Worm (Caenorhabditis elegans) whole organism, L1 larva: ENCODE data around the gene fbxb-98.

Experiments used
- C16A3.4 ChIP-seq: fragments of 150-350 bp; optimal IDR thresholded peaks from 2 replicates; lab custom pipeline; 2014; ENCODE audit warnings: missing biosample characterization, missing genetic modification characterization
- F16B12.6 ChIP-seq: fragments of 150-350 bp; optimal IDR thresholded peaks from 2 replicates; lab custom pipeline; 2014; ENCODE audit warnings: missing biosample characterization, missing genetic modification characterization
- Y116A8C.19 ChIP-seq: sonication (generic microtip); optimal IDR thresholded peaks from 2 replicates; lab custom pipeline; 2016; ENCODE audit warnings: missing compliant biosample characterization, missing genetic modification characterization, borderline replicate concordance
- aha-1 ChIP-seq: fragments of 150-350 bp; optimal IDR thresholded peaks from 2 replicates; lab custom pipeline; 2014; ENCODE audit warnings: missing biosample characterization, missing genetic modification characterization
- alr-1 ChIP-seq: fragments of 200-800 bp; sonication (Bioruptor generic); optimal IDR thresholded peaks from 2 replicates; lab custom pipeline; 2018; ENCODE audit warnings: borderline replicate concordance, mild to moderate bottlenecking, missing genetic modification characterization, missing compliant biosample characterization
- aly-2 ChIP-seq: fragments of 150-350 bp; optimal IDR thresholded peaks from 2 replicates; lab custom pipeline; 2014; ENCODE audit warnings: missing biosample characterization, missing genetic modification characterization
- ama-1 ChIP-seq: fragments of 150-350 bp; optimal IDR thresholded peaks from 2 replicates; lab custom pipeline; 2014
- ceh-90 ChIP-seq: sonication (generic microtip); optimal IDR thresholded peaks from 2 replicates; lab custom pipeline; 2016; ENCODE audit warnings: missing genetic modification characterization, missing compliant biosample characterization
- ces-1 ChIP-seq: fragments of 150-350 bp; optimal IDR thresholded peaks from 2 replicates; lab custom pipeline; 2014; ENCODE audit warnings: missing biosample characterization, missing genetic modification reagents, missing genetic modification characterization
- efl-1 ChIP-seq, 4 experiments: fragments of 150-350 bp; optimal IDR thresholded peaks in 3 of 4; peaks in 1 of 4; 1 replicate in 1 of 4; 2 replicates in 3 of 4; lab custom pipeline; 2014; ENCODE audit warnings: missing biosample characterization in 2 of 4, missing genetic modification characterization in 2 of 4, missing genetic modification reagents in 2 of 4
- efl-3 ChIP-seq: fragments of 200-800 bp; sonication (Bioruptor generic); optimal IDR thresholded peaks from 2 replicates; lab custom pipeline; 2018; ENCODE audit warnings: mild to moderate bottlenecking, missing genetic modification characterization, missing compliant biosample characterization
- egl-13 ChIP-seq: sonication (generic microtip); optimal IDR thresholded peaks from 2 replicates; lab custom pipeline; 2016; ENCODE audit warnings: missing genotype, missing genetic modification reagents, missing genetic modification characterization, missing compliant biosample characterization
- egl-27 ChIP-seq, 2 experiments: fragments of 150-350 bp in 1 of 2; sonication (generic microtip); optimal IDR thresholded peaks; 3 replicates each; lab custom pipeline; 2017 to 2018; ENCODE audit warnings: missing biosample characterization in 2 of 2, missing genetic modification characterization in 2 of 2, missing genetic modification reagents in 2 of 2
- elt-2 ChIP-seq: sonication (generic microtip); optimal IDR thresholded peaks from 2 replicates; lab custom pipeline; 2016; ENCODE audit warnings: missing genetic modification characterization, mild to moderate bottlenecking, inconsistent platforms, missing compliant biosample characterization, missing genetic modification reagents
- ets-5 ChIP-seq: fragments of 200-800 bp; sonication (Bioruptor generic); IDR thresholded peaks from 2 replicates; pipeline ENCODE4 v1.3.6; 2022; ENCODE audit warnings: missing genetic modification characterization, missing compliant biosample characterization
- fkh-8 ChIP-seq: sonication (generic microtip); optimal IDR thresholded peaks from 2 replicates; lab custom pipeline; 2016; ENCODE audit warnings: mild to moderate bottlenecking, missing genetic modification characterization, missing compliant biosample characterization
- fos-1 ChIP-seq: fragments of 150-350 bp; optimal IDR thresholded peaks from 2 replicates; lab custom pipeline; 2014; ENCODE audit warnings: missing biosample characterization, missing genetic modification characterization
- hlh-4 ChIP-seq: sonication (generic microtip); optimal IDR thresholded peaks from 2 replicates; lab custom pipeline; 2016; ENCODE audit warnings: mild to moderate bottlenecking, missing genetic modification characterization, missing compliant biosample characterization
- irx-1 ChIP-seq: sonication (generic microtip); optimal IDR thresholded peaks from 2 replicates; lab custom pipeline; 2016; ENCODE audit warnings: missing genetic modification characterization, missing compliant biosample characterization
- isw-1 ChIP-seq: fragments of 200-800 bp; sonication (Bioruptor generic); IDR thresholded peaks from 2 replicates; pipeline ENCODE4 v1.3.6; 2022; ENCODE audit warnings: missing genetic modification characterization, missing compliant biosample characterization
- jun-1 ChIP-seq: fragments of 150-350 bp; optimal IDR thresholded peaks from 2 replicates; lab custom pipeline; 2014; ENCODE audit warnings: missing biosample characterization, missing genetic modification reagents, missing genetic modification characterization
- lin-15B ChIP-seq: fragments of 150-350 bp; sonication (generic microtip); optimal IDR thresholded peaks from 3 replicates; lab custom pipeline; 2014; ENCODE audit warnings: missing biosample characterization, missing genetic modification characterization
- lin-35 ChIP-seq, 2 experiments: fragments of 150-350 bp; optimal IDR thresholded peaks; 2 replicates each; lab custom pipeline; 2014; ENCODE audit warnings: missing biosample characterization in 2 of 2, missing genetic modification characterization in 2 of 2, missing genetic modification reagents in 2 of 2
- mab-9 ChIP-seq: fragments of 200-800 bp; sonication (Bioruptor generic); IDR thresholded peaks from 2 replicates; pipeline ENCODE4 v1.3.6; 2022; ENCODE audit warnings: missing genetic modification reagents, missing genetic modification characterization, missing compliant biosample characterization
- mef-2 ChIP-seq: fragments of 150-350 bp; optimal IDR thresholded peaks from 2 replicates; lab custom pipeline; 2014; ENCODE audit warnings: missing biosample characterization, missing genetic modification characterization
- nhr-11 ChIP-seq: fragments of 150-350 bp; optimal IDR thresholded peaks from 2 replicates; lab custom pipeline; 2014; ENCODE audit warnings: missing biosample characterization, missing genetic modification characterization
- nhr-12 ChIP-seq: sonication (generic microtip); optimal IDR thresholded peaks from 2 replicates; lab custom pipeline; 2017; ENCODE audit warnings: missing biosample characterization, missing genetic modification characterization
- nhr-28 ChIP-seq: fragments of 150-350 bp; optimal IDR thresholded peaks from 2 replicates; lab custom pipeline; 2014; ENCODE audit warnings: missing biosample characterization, missing genetic modification characterization
- nhr-71 ChIP-seq: sonication (generic microtip); optimal IDR thresholded peaks from 2 replicates; lab custom pipeline; 2016; ENCODE audit warnings: mild to moderate bottlenecking, missing genetic modification characterization, moderate library complexity, missing compliant biosample characterization
- nhr-76 ChIP-seq: sonication (generic microtip); optimal IDR thresholded peaks from 2 replicates; lab custom pipeline; 2017; ENCODE audit warnings: missing biosample characterization, missing genetic modification characterization
- nhr-77 ChIP-seq: fragments of 150-350 bp; optimal IDR thresholded peaks from 2 replicates; lab custom pipeline; 2014; ENCODE audit warnings: missing biosample characterization, missing genetic modification characterization
- nhr-90 ChIP-seq: sonication (generic microtip); optimal IDR thresholded peaks from 2 replicates; lab custom pipeline; 2016; ENCODE audit warnings: mild to moderate bottlenecking, missing genetic modification characterization, missing compliant biosample characterization; ENCODE audit not compliant: poor library complexity
- pax-3 ChIP-seq: fragments of 200-800 bp; sonication (Bioruptor generic); optimal IDR thresholded peaks from 2 replicates; lab custom pipeline; 2018; ENCODE audit warnings: mild to moderate bottlenecking, missing genetic modification characterization, moderate library complexity, missing compliant biosample characterization
- pqm-1 ChIP-seq: sonication (generic microtip); optimal IDR thresholded peaks from 3 replicates; lab custom pipeline; 2017; ENCODE audit warnings: missing biosample characterization, missing genetic modification characterization
- rnt-1 ChIP-seq: sonication (generic microtip); optimal IDR thresholded peaks from 2 replicates; lab custom pipeline; 2016; ENCODE audit warnings: mild to moderate bottlenecking, missing genetic modification characterization, moderate library complexity, missing compliant biosample characterization
- snpc-4 ChIP-seq: fragments of 150-350 bp; optimal IDR thresholded peaks from 2 replicates; lab custom pipeline; 2014; ENCODE audit warnings: missing biosample characterization, missing genetic modification characterization
- snu-23 ChIP-seq: sonication (generic microtip); optimal IDR thresholded peaks from 2 replicates; lab custom pipeline; 2016; ENCODE audit warnings: missing genetic modification characterization, missing compliant biosample characterization
- sox-4 ChIP-seq: sonication (generic microtip); optimal IDR thresholded peaks from 2 replicates; lab custom pipeline; 2016; ENCODE audit warnings: missing genetic modification characterization, missing compliant biosample characterization
- sup-37 ChIP-seq: fragments of 200-800 bp; sonication (Bioruptor generic); optimal IDR thresholded peaks from 2 replicates; lab custom pipeline; 2018; ENCODE audit warnings: mild to moderate bottlenecking, missing genetic modification characterization, missing compliant biosample characterization
- swsn-7 ChIP-seq: sonication (generic microtip); optimal IDR thresholded peaks from 2 replicates; lab custom pipeline; 2016; ENCODE audit warnings: missing genetic modification characterization, missing compliant biosample characterization
- tlp-1 ChIP-seq: fragments of 150-350 bp; optimal IDR thresholded peaks from 2 replicates; lab custom pipeline; 2014; ENCODE audit warnings: missing biosample characterization, missing genetic modification characterization
- xbp-1 ChIP-seq: sonication (generic microtip); optimal IDR thresholded peaks from 2 replicates; lab custom pipeline; 2016; ENCODE audit warnings: missing genetic modification characterization, missing compliant biosample characterization
- zip-4 ChIP-seq: fragments of 200-800 bp; sonication (Bioruptor generic); optimal IDR thresholded peaks from 2 replicates; lab custom pipeline; 2018; ENCODE audit warnings: mild to moderate bottlenecking, missing genetic modification characterization, moderate library complexity, missing compliant biosample characterization

The fbxb-98 gene

DNA sequence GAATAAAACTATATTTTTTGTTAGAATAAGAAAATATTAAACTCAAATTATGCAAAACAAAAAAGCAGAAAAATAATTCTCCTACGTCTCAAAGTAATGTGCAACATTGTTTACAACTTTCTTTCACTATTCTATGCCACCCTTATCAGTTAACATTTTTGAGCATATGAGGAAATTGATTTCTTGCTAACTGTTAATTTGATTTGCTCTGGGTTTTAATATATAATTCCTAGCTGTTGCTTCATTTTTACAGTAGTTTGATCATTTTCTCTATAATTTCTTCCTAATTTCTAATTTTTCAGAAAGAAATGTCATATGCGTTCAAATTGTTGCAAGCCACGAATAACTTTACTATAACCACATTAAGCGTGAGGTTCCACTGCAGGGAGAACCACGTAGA, 26.2 kb upstream of the fbxb-98 start, which contains the start of gene T08E11.1:
Gene T08E11.1, plus strand, starts transcription at position 301 of the 400 bp plus-strand sequence.
- TF ChIP-seq egl-13 (tag; lab: Kevin White, UChicago) (no peak), elt-2 (tag; lab: Kevin White, UChicago) (peak; percentile 47)

DNA sequence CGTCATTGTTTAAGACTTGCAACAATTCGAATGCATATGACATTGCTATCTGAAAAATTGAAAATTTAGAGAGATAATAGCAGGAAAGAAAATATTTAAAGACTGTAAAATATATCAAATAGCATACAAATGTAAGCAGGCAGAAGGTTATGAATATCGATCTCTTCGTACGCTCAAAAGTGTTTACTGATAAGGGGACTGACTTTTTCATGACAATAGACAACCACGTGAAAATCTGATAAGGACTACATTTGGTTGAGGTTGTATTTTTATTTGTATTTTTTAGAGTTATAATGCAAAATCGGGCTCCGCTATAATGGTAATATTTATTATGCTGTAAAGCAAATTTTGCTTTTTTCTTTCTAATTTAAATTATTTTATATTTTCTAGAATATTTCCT, 19.5 kb upstream of the fbxb-98 start, which contains the start of the genes C52E2.5 and C52E2.4:
Gene C52E2.5, minus strand, starts transcription at position 43 of the 400 bp plus-strand sequence.
Gene C52E2.4, plus strand, starts transcription at position 252 of the 400 bp plus-strand sequence.
- TF ChIP-seq lin-15B (tag; lab: Kevin White, UChicago) (no peak), mef-2 (tag; lab: Kevin White, UChicago) (no peak), lin-35 (GFP tag; optimal IDR thresholded peaks at IDR 0.05; lab: Kevin White, UChicago) (peak in 1 of 2 experiments; percentile 34), sup-37 (GFP tag; lab: Kevin White, UChicago) (no peak), egl-13 (tag; lab: Kevin White, UChicago) (peak; percentile 5), nhr-71 (no peak), jun-1 (tag; lab: Kevin White, UChicago) (no peak), sox-4 (tag; lab: Kevin White, UChicago) (no peak), rnt-1 (tag; lab: Kevin White, UChicago) (no peak), pqm-1 (peak; percentile 16), efl-1 (optimal IDR thresholded peaks at IDR 0.05; lab: Kevin White, UChicago) (no peak), efl-1 (GFP tag; optimal IDR thresholded peaks at IDR 0.05 in 1 of 2; lab: Kevin White, UChicago) (peak in 1 of 2 experiments; percentile 16), pax-3 (tag; lab: Kevin White, UChicago) (no peak), nhr-12 (no peak), irx-1 (no peak), xbp-1 (tag; lab: Kevin White, UChicago) (no peak), efl-3 (GFP tag; lab: Kevin White, UChicago) (no peak), C16A3.4 (no peak), ama-1 (no peak), aha-1 (tag; lab: Kevin White, UChicago) (no peak), mab-9 (GFP tag; lab: Robert Waterston, UW) (no peak), ets-5 (GFP tag; lab: Robert Waterston, UW) (no peak), nhr-90 (tag; lab: Kevin White, UChicago) (no peak), nhr-28 (tag; lab: Kevin White, UChicago) (no peak), ceh-90 (tag; lab: Kevin White, UChicago) (no peak), nhr-11 (no peak), isw-1 (GFP tag; lab: Robert Waterston, UW) (no peak), nhr-76 (no peak), elt-2 (tag; lab: Kevin White, UChicago) (peak; percentile 96), fkh-8 (tag; lab: Kevin White, UChicago) (no peak), swsn-7 (tag; lab: Kevin White, UChicago) (no peak), tlp-1 (tag; lab: Kevin White, UChicago) (peak; percentile 45), nhr-77 (tag; lab: Kevin White, UChicago) (no peak), aly-2 (tag; lab: Kevin White, UChicago) (no peak), hlh-4 (no peak), F16B12.6 (no peak)

DNA sequence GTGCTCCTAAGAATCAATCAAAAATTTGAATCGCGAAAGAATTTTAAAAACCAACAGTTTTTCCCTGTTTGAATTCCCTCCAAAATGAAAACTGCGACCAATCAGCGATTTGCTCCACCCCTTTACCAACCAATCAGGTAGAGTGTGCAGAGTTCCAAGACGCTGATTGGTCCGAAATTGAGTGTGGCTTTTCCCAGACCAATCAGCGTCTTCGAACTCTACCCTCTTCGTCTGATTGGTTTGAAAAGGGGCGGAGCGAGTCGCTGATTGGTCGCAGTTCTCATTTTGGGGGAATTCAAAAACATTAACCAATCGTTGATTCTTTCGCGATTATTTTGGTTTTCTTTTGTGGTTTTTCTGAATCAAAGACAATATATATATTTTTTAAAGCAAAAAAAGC, 17.9 kb upstream of the fbxb-98 start:
- TF ChIP-seq efl-3 (GFP tag; lab: Kevin White, UChicago) (no peak), ces-1 (no peak), aly-2 (tag; lab: Kevin White, UChicago) (no peak), egl-13 (tag; lab: Kevin White, UChicago) (no peak), nhr-28 (tag; lab: Kevin White, UChicago) (no peak), efl-1 (optimal IDR thresholded peaks at IDR 0.05; lab: Kevin White, UChicago) (no peak), efl-1 (GFP tag; optimal IDR thresholded peaks at IDR 0.05 in 1 of 2; lab: Kevin White, UChicago) (no peak), zip-4 (GFP tag; lab: Kevin White, UChicago) (no peak), egl-27 (tag; optimal IDR thresholded peaks at IDR 0.05; lab: Kevin White, UChicago) (no peak), snpc-4 (tag; lab: Kevin White, UChicago) (no peak), Y116A8C.19 (tag; lab: Kevin White, UChicago) (no peak), lin-15B (tag; lab: Kevin White, UChicago) (no peak), nhr-12 (no peak), fos-1 (tag; lab: Kevin White, UChicago) (no peak), alr-1 (tag; lab: Kevin White, UChicago) (no peak), swsn-7 (tag; lab: Kevin White, UChicago) (no peak), snu-23 (GFP tag; lab: Kevin White, UChicago) (no peak)
